Fruit fly (Drosophila melanogaster) whole organism, embryonic: ENCODE data around the gene CG6277.

Experiments
- ATbp ChIP-seq: fragments of 200-800 bp; sonication (Bioruptor generic); optimal IDR thresholded peaks from 2 replicates; lab custom pipeline; 2017; ENCODE audit warnings: missing biosample characterization, mild to moderate bottlenecking, missing genetic modification characterization, missing genetic modification reagents
- Asciz ChIP-seq: fragments of 200-800 bp; sonication (Bioruptor generic); optimal IDR thresholded peaks from 2 replicates; lab custom pipeline; 2017; ENCODE audit warnings: missing biosample characterization, mild to moderate bottlenecking, missing genetic modification characterization, missing genetic modification reagents
- CG1024 ChIP-seq: fragments of 200-800 bp; sonication (Bioruptor generic); IDR thresholded peaks from 2 replicates; pipeline ENCODE4 v1.3.6; 2022; ENCODE audit warnings: missing biosample characterization, missing genetic modification characterization
- CG10959 ChIP-seq: fragments of 200-800 bp; sonication (Bioruptor generic); IDR thresholded peaks from 2 replicates; pipeline ENCODE4 v1.3.6; 2022; ENCODE audit warnings: missing biosample characterization, missing genetic modification characterization
- CG12236 ChIP-seq: fragments of 200-800 bp; sonication (Bioruptor generic); optimal IDR thresholded peaks from 2 replicates; lab custom pipeline; 2016; ENCODE audit warnings: missing biosample characterization, missing genetic modification characterization
- CG13123 ChIP-seq: fragments of 200-800 bp; sonication (Bioruptor generic); optimal IDR thresholded peaks from 2 replicates; lab custom pipeline; 2016; ENCODE audit warnings: missing biosample characterization, missing genetic modification characterization
- CG14710 ChIP-seq: fragments of 200-800 bp; sonication (Bioruptor generic); optimal IDR thresholded peaks from 3 replicates; lab custom pipeline; 2019; ENCODE audit warnings: missing biosample characterization, mild to moderate bottlenecking, missing genetic modification characterization, moderate library complexity
- CG16779 ChIP-seq: fragments of 200-800 bp; sonication (Bioruptor generic); IDR thresholded peaks from 2 replicates; pipeline ENCODE4 v1.3.6; 2022; ENCODE audit warnings: missing biosample characterization, missing genetic modification characterization
- CG16863 ChIP-seq: fragments of 200-800 bp; sonication (Bioruptor generic); optimal IDR thresholded peaks from 3 replicates; lab custom pipeline; 2016; ENCODE audit warnings: missing biosample characterization, missing genetic modification characterization
- CG17912 ChIP-seq: fragments of 200-800 bp; sonication (Bioruptor generic); optimal IDR thresholded peaks from 2 replicates; lab custom pipeline; 2018; ENCODE audit warnings: missing biosample characterization, mild to moderate bottlenecking, missing genetic modification characterization
- CG34422 ChIP-seq: fragments of 200-800 bp; sonication (Bioruptor generic); IDR thresholded peaks from 3 replicates; pipeline ENCODE4 v1.3.6; 2022; ENCODE audit warnings: missing biosample characterization, missing genetic modification characterization
- CG6175 ChIP-seq: fragments of 200-800 bp; sonication (Bioruptor generic); IDR thresholded peaks from 3 replicates; pipeline ENCODE4 v1.3.6; 2022; ENCODE audit warnings: missing biosample characterization, missing genetic modification characterization
- CG6813 ChIP-seq: fragments of 200-800 bp; sonication (Bioruptor generic); optimal IDR thresholded peaks from 2 replicates; lab custom pipeline; 2017; ENCODE audit warnings: missing biosample characterization, missing genetic modification characterization, mild to moderate bottlenecking, moderate library complexity, missing genetic modification reagents
- CG7271 ChIP-seq: fragments of 200-800 bp; sonication (Bioruptor generic); optimal IDR thresholded peaks from 2 replicates; lab custom pipeline; 2018; ENCODE audit warnings: missing biosample characterization, mild to moderate bottlenecking, missing genetic modification characterization, moderate library complexity
- CG7987 ChIP-seq: fragments of 200-800 bp; sonication (Bioruptor generic); optimal IDR thresholded peaks from 2 replicates; lab custom pipeline; 2018; ENCODE audit warnings: missing biosample characterization, mild to moderate bottlenecking, missing genetic modification characterization, moderate library complexity
- CG9727 ChIP-seq: fragments of 200-800 bp; sonication (Bioruptor generic); optimal IDR thresholded peaks from 3 replicates; lab custom pipeline; 2017; ENCODE audit warnings: missing biosample characterization, mild to moderate bottlenecking, missing genetic modification characterization
- CG9932 ChIP-seq: fragments of 200-800 bp; sonication (Bioruptor generic); IDR thresholded peaks from 2 replicates; pipeline ENCODE4 v1.3.6; 2022; ENCODE audit warnings: missing biosample characterization, missing genetic modification characterization
- Chrac-16 ChIP-seq: fragments of 200-800 bp; sonication (Bioruptor generic); optimal IDR thresholded peaks from 3 replicates; lab custom pipeline; 2016; ENCODE audit warnings: missing biosample characterization, missing genetic modification characterization
- CoRest ChIP-seq: fragments of 200-800 bp; sonication (Bioruptor generic); optimal IDR thresholded peaks from 3 replicates; lab custom pipeline; 2018; ENCODE audit warnings: missing biosample characterization, mild to moderate bottlenecking, missing genetic modification characterization, moderate library complexity
- CrebB ChIP-seq: fragments of 200-800 bp; sonication (Bioruptor generic); optimal IDR thresholded peaks from 3 replicates; lab custom pipeline; 2018; ENCODE audit warnings: missing biosample characterization, mild to moderate bottlenecking, missing genetic modification characterization
- Dek ChIP-seq: fragments of 200-800 bp; sonication (Bioruptor generic); optimal IDR thresholded peaks from 3 replicates; lab custom pipeline; 2019; ENCODE audit warnings: missing biosample characterization, mild to moderate bottlenecking, missing genetic modification characterization, moderate library complexity
- Doc2 ChIP-seq: fragments of 200-800 bp; sonication (Bioruptor generic); IDR thresholded peaks from 2 replicates; pipeline ENCODE4 v1.3.6; 2022; ENCODE audit warnings: missing biosample characterization, missing genetic modification characterization
- Drgx ChIP-seq: fragments of 200-800 bp; sonication (Bioruptor generic); IDR thresholded peaks from 2 replicates; pipeline ENCODE4 v1.3.6; 2022; ENCODE audit warnings: missing biosample characterization, missing genetic modification characterization
- Fer2 ChIP-seq: fragments of 200-800 bp; sonication (Bioruptor generic); optimal IDR thresholded peaks from 2 replicates; lab custom pipeline; 2018; ENCODE audit warnings: missing biosample characterization, mild to moderate bottlenecking, missing genetic modification characterization, moderate library complexity
- GATAe ChIP-seq: fragments of 200-800 bp; sonication (Bioruptor generic); conservative IDR thresholded peaks from 2 replicates; pipeline ENCODE4 v1.3.6; 2022; ENCODE audit warnings: missing biosample characterization, missing genetic modification characterization
- HLH4C ChIP-seq: fragments of 200-800 bp; sonication (Bioruptor generic); IDR thresholded peaks from 3 replicates; pipeline ENCODE4 v1.3.6; 2022; ENCODE audit warnings: missing biosample characterization, missing genetic modification characterization; ENCODE audit not compliant: partially characterized antibody
- Jarid2 ChIP-seq: fragments of 200-800 bp; sonication (Bioruptor generic); optimal IDR thresholded peaks from 3 replicates; lab custom pipeline; 2017; ENCODE audit warnings: mild to moderate bottlenecking, missing biosample characterization, missing genetic modification reagents, missing genetic modification characterization
- MESR4 ChIP-seq: fragments of 200-800 bp; sonication (Bioruptor generic); optimal IDR thresholded peaks from 2 replicates; lab custom pipeline; 2018; ENCODE audit warnings: missing biosample characterization, mild to moderate bottlenecking, missing genetic modification characterization, moderate library complexity
- Mrtf ChIP-seq: fragments of 200-800 bp; sonication (Bioruptor generic); IDR thresholded peaks from 3 replicates; pipeline ENCODE4 v1.3.6; 2022; ENCODE audit warnings: missing biosample characterization, missing genetic modification characterization
- Nf-YA ChIP-seq: fragments of 200-800 bp; sonication (Bioruptor generic); IDR thresholded peaks from 2 replicates; pipeline ENCODE4 v1.3.6; 2022; ENCODE audit warnings: missing biosample characterization, missing genetic modification characterization
- Scr ChIP-seq: fragments of 200-800 bp; sonication (Bioruptor generic); IDR thresholded peaks from 2 replicates; pipeline ENCODE4 v1.3.6; 2022; ENCODE audit warnings: missing biosample characterization, missing genetic modification characterization; ENCODE audit not compliant: partially characterized antibody
- Sin3A ChIP-seq: fragments of >200 bp; optimal IDR thresholded peaks from 2 replicates; lab custom pipeline; 2018
- Six4 ChIP-seq: fragments of 200-800 bp; sonication (Bioruptor generic); optimal IDR thresholded peaks from 2 replicates; lab custom pipeline; 2016; ENCODE audit warnings: missing biosample characterization, missing genetic modification characterization
- Spps ChIP-seq: fragments of 200-800 bp; sonication (Bioruptor generic); optimal IDR thresholded peaks from 2 replicates; lab custom pipeline; 2018; ENCODE audit warnings: missing biosample characterization, mild to moderate bottlenecking, missing genetic modification characterization
- al ChIP-seq: fragments of 200-800 bp; sonication (Bioruptor generic); IDR thresholded peaks from 2 replicates; pipeline ENCODE4 v1.3.6; 2022; ENCODE audit warnings: missing biosample characterization, missing genetic modification characterization
- cad ChIP-seq: fragments of >200 bp; optimal IDR thresholded peaks from 2 replicates; lab custom pipeline; 2017; ENCODE audit warnings: missing biosample characterization, missing genetic modification characterization
- corto ChIP-seq: fragments of 200-800 bp; sonication (Bioruptor generic); optimal IDR thresholded peaks from 2 replicates; lab custom pipeline; 2016; ENCODE audit warnings: missing biosample characterization, mild to moderate bottlenecking, missing genetic modification characterization, moderate library complexity
- crp ChIP-seq, 2 experiments: fragments of 200-800 bp; sonication (Bioruptor generic); optimal IDR thresholded peaks; 2 replicates in 1 of 2; 3 replicates in 1 of 2; lab custom pipeline; 2017; ENCODE audit warnings: missing biosample characterization in 2 of 2, missing genetic modification characterization in 2 of 2, mild to moderate bottlenecking in 1 of 2, moderate library complexity in 1 of 2
- cwo ChIP-seq: fragments of 200-800 bp; sonication (Bioruptor generic); optimal IDR thresholded peaks from 3 replicates; lab custom pipeline; 2017; ENCODE audit warnings: missing biosample characterization, missing genetic modification characterization, mild to moderate bottlenecking, moderate library complexity, missing genetic modification reagents
- disco-r ChIP-seq: fragments of 200-800 bp; sonication (Bioruptor generic); optimal IDR thresholded peaks from 2 replicates; lab custom pipeline; 2016; ENCODE audit warnings: missing biosample characterization, missing genetic modification characterization
- dmrt99B ChIP-seq: fragments of 200-800 bp; sonication (Bioruptor generic); optimal IDR thresholded peaks from 2 replicates; lab custom pipeline; 2018; ENCODE audit warnings: missing biosample characterization, mild to moderate bottlenecking, missing genetic modification characterization, moderate library complexity
- ems ChIP-seq: fragments of 200-800 bp; sonication (Bioruptor generic); optimal IDR thresholded peaks from 3 replicates; lab custom pipeline; 2016; ENCODE audit warnings: missing biosample characterization, missing genetic modification characterization
- ken ChIP-seq: fragments of 200-800 bp; sonication (Bioruptor generic); IDR thresholded peaks from 3 replicates; pipeline ENCODE4 v1.3.6; 2022; ENCODE audit warnings: missing biosample characterization, missing genetic modification characterization
- lbe ChIP-seq: fragments of 200-800 bp; sonication (Bioruptor generic); optimal IDR thresholded peaks from 2 replicates; lab custom pipeline; 2016; ENCODE audit warnings: missing biosample characterization, mild to moderate bottlenecking, missing genetic modification characterization
- oc ChIP-seq: fragments of 200-800 bp; sonication (Bioruptor generic); optimal IDR thresholded peaks from 2 replicates; lab custom pipeline; 2018; ENCODE audit warnings: missing biosample characterization, mild to moderate bottlenecking, missing genetic modification characterization, moderate library complexity
- phol ChIP-seq: fragments of 200-800 bp; sonication (Bioruptor generic); optimal IDR thresholded peaks from 3 replicates; lab custom pipeline; 2018; ENCODE audit warnings: missing biosample characterization, mild to moderate bottlenecking, missing genetic modification characterization, moderate library complexity
- pros ChIP-seq: fragments of 200-800 bp; sonication (Bioruptor generic); optimal IDR thresholded peaks from 3 replicates; lab custom pipeline; 2019; ENCODE audit warnings: missing biosample characterization, mild to moderate bottlenecking, missing genetic modification characterization, moderate library complexity
- scrt ChIP-seq: fragments of 200-800 bp; sonication (Bioruptor generic); optimal IDR thresholded peaks from 2 replicates; lab custom pipeline; 2018; ENCODE audit warnings: missing biosample characterization, mild to moderate bottlenecking, missing genetic modification characterization, moderate library complexity
- sd ChIP-seq: fragments of 200-800 bp; sonication (Bioruptor generic); optimal IDR thresholded peaks from 3 replicates; lab custom pipeline; 2018; ENCODE audit warnings: missing biosample characterization, mild to moderate bottlenecking, missing genetic modification characterization, moderate library complexity
- wor ChIP-seq: fragments of 200-800 bp; sonication (Bioruptor generic); IDR thresholded peaks from 2 replicates; pipeline ENCODE4 v1.3.6; 2022; ENCODE audit warnings: missing biosample characterization, missing genetic modification characterization

Gene CG6277

dm6 chr3R:26980282-26980691 lies 42.7 kb downstream of the CG6277 start (continued):
- TF ChIP-seq CG9932 (GFP tag; lab: Robert Waterston, UW) (peak; percentile 26; the same call in 1 of the 2 replicates), CoRest (tag; lab: Kevin White, UChicago) (no peak), scrt (GFP tag; lab: Kevin White, UChicago) (no peak), Six4 (no peak), cad (GFP tag; lab: Kevin White, UChicago) (no peak), disco-r (GFP tag; lab: Kevin White, UChicago) (no peak), CG1024 (GFP tag; lab: Robert Waterston, UW) (no peak), CG17912 (GFP tag; lab: Kevin White, UChicago) (no peak), pros (GFP tag; lab: Kevin White, UChicago) (peak; percentile 20), CG7987 (GFP tag; lab: Kevin White, UChicago) (peak; percentile 47), phol (tag; lab: Kevin White, UChicago) (no peak), Spps (tag; lab: Kevin White, UChicago) (no peak), CG7271 (tag; lab: Kevin White, UChicago) (no peak), Dek (tag; lab: Kevin White, UChicago) (no peak), wor (GFP tag; lab: Robert Waterston, UW) (no peak), lbe (GFP tag; lab: Kevin White, UChicago) (peak; percentile 32), Drgx (GFP tag; lab: Robert Waterston, UW) (no peak), CG12236 (GFP tag; lab: Kevin White, UChicago) (no peak), ems (no peak), MESR4 (GFP tag; lab: Kevin White, UChicago) (no peak), Fer2 (tag; lab: Kevin White, UChicago) (no peak), Doc2 (no peak), corto (GFP tag; lab: Kevin White, UChicago) (no peak), oc (tag; lab: Kevin White, UChicago) (peak; percentile 84), crp (GFP tag; optimal IDR thresholded peaks at IDR 0.05; lab: Kevin White, UChicago) (no peak), GATAe (GFP tag; lab: Robert Waterston, UW) (no peak), HLH4C (GFP tag; lab: Robert Waterston, UW) (no peak), CG14710 (no peak), Sin3A (lab: Kevin White, UChicago) (no peak), CrebB (tag; lab: Kevin White, UChicago) (no peak), CG6813 (no peak), Scr (GFP tag; lab: Robert Waterston, UW) (no peak), Chrac-16 (GFP tag; lab: Kevin White, UChicago) (no peak), CG6175 (GFP tag; lab: Robert Waterston, UW) (no peak), CG9727 (no peak), CG34422 (peak; percentile 47; the same call in 1 of the 3 replicates), ken (GFP tag; lab: Robert Waterston, UW) (no peak), sd (tag; lab: Kevin White, UChicago) (peak; percentile 74), Asciz (GFP tag; lab: Kevin White, UChicago) (no peak), dmrt99B (tag; lab: Kevin White, UChicago) (no peak), CG16863 (GFP tag; lab: Kevin White, UChicago) (no peak), cwo (GFP tag; lab: Kevin White, UChicago) (no peak), Jarid2 (GFP tag; lab: Kevin White, UChicago) (peak; percentile 88), ATbp (GFP tag; lab: Kevin White, UChicago) (no peak), al (GFP tag; lab: Robert Waterston, UW) (no peak), Mrtf (no peak), CG16779 (GFP tag; lab: Robert Waterston, UW) (0 out of 2 replicates have a peak, but pooled peaks have one; percentile 39), Nf-YA (GFP tag; lab: Robert Waterston, UW) (no peak), CG13123 (GFP tag; lab: Kevin White, UChicago) (no peak), CG10959 (GFP tag; lab: Robert Waterston, UW) (no peak)
- TF ChIP-seq, all 482 proteins: peak for 74
